Fruit fly (Drosophila melanogaster): Measurements from ENCODE around the gene CG14270.

DNA sequence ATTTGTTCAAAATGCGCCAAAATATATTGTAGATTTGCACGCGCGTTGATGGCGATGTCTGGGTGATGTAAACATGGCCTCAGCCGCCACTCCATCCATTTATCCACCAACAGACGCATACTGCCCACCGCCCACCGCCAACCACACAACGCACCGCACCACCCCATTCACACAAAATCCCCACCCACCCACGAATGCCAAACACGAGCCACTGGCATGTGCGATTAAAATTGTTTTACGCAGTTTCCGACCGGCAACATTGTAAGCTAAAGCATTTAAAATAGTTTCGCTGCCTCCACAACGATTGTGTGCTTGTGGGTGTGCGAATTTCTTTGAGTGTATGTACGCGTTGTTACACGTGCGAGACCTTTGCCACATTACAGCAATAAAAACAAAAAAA, 44.7 kb downstream of the CG14270 start:
- TF ChIP-seq Myc (optimal IDR thresholded peaks at IDR 0.05) (no peak), psq (optimal IDR thresholded peaks at IDR 0.05) (no peak), Sin3A (optimal IDR thresholded peaks at IDR 0.05) (no peak), h (optimal IDR thresholded peaks at IDR 0.05) (no peak), insv (optimal IDR thresholded peaks at IDR 0.05) (no peak), ttk (optimal IDR thresholded peaks at IDR 0.05) (no peak)
